Fruit fly (Drosophila melanogaster): ENCODE data around the gene Gba1a.

Gene Gba1a

dm6 chr3R:23734573-23735404, 34.4 kb downstream of the Gba1a start (continued):
- TF ChIP-seq kah (GFP tag; optimal IDR thresholded peaks at IDR 0.05), result no peak
- no peak for TF ChIP-seq Eip74EF (GFP tag; optimal IDR thresholded peaks at IDR 0.05)
- no peak for TF ChIP-seq ase (GFP tag; IDR thresholded peaks at IDR 0.05)
- peak; percentile 92 for TF ChIP-seq Blimp-1 (GFP tag; optimal IDR thresholded peaks at IDR 0.05)
- no peak for TF ChIP-seq pan (optimal IDR thresholded peaks at IDR 0.05)
- TF ChIP-seq pan (GFP tag; optimal IDR thresholded peaks at IDR 0.05 in 1 of 2, IDR thresholded peaks at IDR 0.05 in 1 of 2), result peak in 1 of 2 experiments; percentile 21
- no peak for TF ChIP-seq CG32767 (GFP tag; IDR thresholded peaks at IDR 0.05)
- peak; percentile 52 for TF ChIP-seq gem (tag; optimal IDR thresholded peaks at IDR 0.05)
- TF ChIP-seq mirr (GFP tag; optimal IDR thresholded peaks at IDR 0.05), result no peak
- TF ChIP-seq Doc2 (GFP tag; IDR thresholded peaks at IDR 0.05), result no peak
- no peak for TF ChIP-seq CG10366 (GFP tag; IDR thresholded peaks at IDR 0.05)
- TF ChIP-seq Oaz (GFP tag; IDR thresholded peaks at IDR 0.05), result no peak
- TF ChIP-seq peb (GFP tag; IDR thresholded peaks at IDR 0.05), result no peak
- TF ChIP-seq shn (GFP tag; optimal IDR thresholded peaks at IDR 0.05), result no peak
- peak; percentile 25 for TF ChIP-seq CG12391 (tag; optimal IDR thresholded peaks at IDR 0.05)
- no peak for TF ChIP-seq CoRest (tag; optimal IDR thresholded peaks at IDR 0.05)
- TF ChIP-seq fd3F (GFP tag; optimal IDR thresholded peaks at IDR 0.05), result no peak
- TF ChIP-seq phol (tag; optimal IDR thresholded peaks at IDR 0.05), result peak; percentile 41
- peak; percentile 18 for TF ChIP-seq oc (tag; optimal IDR thresholded peaks at IDR 0.05)
- TF ChIP-seq lmd (GFP tag; IDR thresholded peaks at IDR 0.05), result no peak
- TF ChIP-seq CG17359 (tag; optimal IDR thresholded peaks at IDR 0.05), result peak; percentile 7
- TF ChIP-seq CG7928 (GFP tag; optimal IDR thresholded peaks at IDR 0.05), result no peak
- TF ChIP-seq Dip2 (GFP tag; IDR thresholded peaks at IDR 0.05), result no peak
- peak; percentile 7 for TF ChIP-seq CG9437 (GFP tag; optimal IDR thresholded peaks at IDR 0.05)
- TF ChIP-seq CG18011 (GFP tag; optimal IDR thresholded peaks at IDR 0.05), result no peak
- TF ChIP-seq pzg (GFP tag; optimal IDR thresholded peaks at IDR 0.05), result no peak
- peak; percentile 28 for TF ChIP-seq CG11504 (tag; optimal IDR thresholded peaks at IDR 0.05)
- no peak for TF ChIP-seq yki (optimal IDR thresholded peaks at IDR 0.05)
- TF ChIP-seq CG10267 (tag; optimal IDR thresholded peaks at IDR 0.05), result no peak
- no peak for TF ChIP-seq tna (GFP tag; IDR thresholded peaks at IDR 0.05; ENCODE audit: partially characterized antibody)
- no peak for TF ChIP-seq CG6272 (GFP tag; IDR thresholded peaks at IDR 0.05)
- no peak for TF ChIP-seq Fer1 (GFP tag; optimal IDR thresholded peaks at IDR 0.05)
- TF ChIP-seq Lhr (GFP tag; optimal IDR thresholded peaks at IDR 0.05), result no peak
- no peak for TF ChIP-seq pros (GFP tag; optimal IDR thresholded peaks at IDR 0.05)
- no peak for TF ChIP-seq hkb (optimal IDR thresholded peaks at IDR 0.05)
- no peak for TF ChIP-seq hkb (GFP tag; IDR thresholded peaks at IDR 0.05)
- TF ChIP-seq CG8944 (GFP tag; optimal IDR thresholded peaks at IDR 0.05), result no peak
- TF ChIP-seq CG11696 (GFP tag; IDR thresholded peaks at IDR 0.05), result peak; percentile 58
- TF ChIP-seq CG2199 (GFP tag; IDR thresholded peaks at IDR 0.05), result 0 out of 3 replicates have a peak, but pooled peaks have one; percentile 63
- TF ChIP-seq HLH54F (GFP tag; optimal IDR thresholded peaks at IDR 0.05), result no peak
- TF ChIP-seq D19B (GFP tag; optimal IDR thresholded peaks at IDR 0.05), result no peak
- no peak for TF ChIP-seq CG15514 (GFP tag; optimal IDR thresholded peaks at IDR 0.05)
- peak; percentile 30 for TF ChIP-seq Ssrp (tag; optimal IDR thresholded peaks at IDR 0.05)
- no peak for TF ChIP-seq YL-1 (GFP tag; optimal IDR thresholded peaks at IDR 0.05)
- peak; percentile 3 for TF ChIP-seq CG31388 (GFP tag; optimal IDR thresholded peaks at IDR 0.05)
- no peak for TF ChIP-seq CG6765 (GFP tag; optimal IDR thresholded peaks at IDR 0.05)
- TF ChIP-seq CG2889 (GFP tag; IDR thresholded peaks at IDR 0.05), result no peak
- peak; percentile 67 for TF ChIP-seq Drgx (GFP tag; IDR thresholded peaks at IDR 0.05)
- TF ChIP-seq unpg (GFP tag; optimal IDR thresholded peaks at IDR 0.05), result peak; percentile 23
- TF ChIP-seq Optix (GFP tag; IDR thresholded peaks at IDR 0.05), result 0 out of 3 replicates have a peak, but pooled peaks have one; percentile 11
